Fruit fly (Drosophila melanogaster): Measurements from ENCODE around the gene Cpr72Ea.

The Cpr72Ea gene

DNA sequence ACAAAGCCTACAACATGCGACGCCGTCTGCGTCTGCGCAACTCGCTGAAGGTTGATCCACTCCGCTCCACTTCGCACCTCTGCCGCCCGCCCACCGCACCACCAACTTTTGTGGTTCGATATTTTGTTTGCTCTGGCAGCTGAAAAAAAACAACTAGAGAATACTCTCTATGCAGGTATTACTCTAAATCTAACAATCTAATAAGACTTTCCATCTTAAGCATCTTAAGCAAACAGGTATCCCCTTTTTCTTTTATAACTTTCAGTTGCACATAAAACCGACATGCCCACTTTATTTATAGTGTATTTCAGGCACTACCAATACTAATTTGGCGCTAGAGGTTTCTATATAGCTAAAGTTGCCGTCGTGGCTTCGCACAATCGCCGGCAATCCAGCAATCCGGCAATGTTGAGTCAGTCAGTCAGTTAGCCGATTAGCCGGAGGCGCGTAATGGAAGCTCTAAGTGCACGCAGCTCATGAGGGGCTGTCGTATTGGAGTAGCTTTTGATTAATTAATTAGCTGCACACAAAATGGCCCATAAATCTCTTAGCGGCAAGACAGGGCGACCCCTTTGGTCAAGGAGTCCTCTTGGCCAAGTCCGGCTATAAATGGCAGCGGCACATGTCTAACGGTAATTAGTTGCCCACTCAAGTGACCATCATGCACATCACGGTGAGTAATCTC, 34.1 kb upstream of the Cpr72Ea start, which contains the start of gene CG13058 (continued):
- TF ChIP-seq her (GFP tag; optimal IDR thresholded peaks at IDR 0.05) (peak; percentile 2), CG14667 (GFP tag; IDR thresholded peaks at IDR 0.05) (0 out of 2 replicates have a peak, but pooled peaks have one; percentile 22), Adf1 (GFP tag; IDR thresholded peaks at IDR 0.05) (peak; percentile 46), C15 (GFP tag; IDR thresholded peaks at IDR 0.05) (no peak), Six4 (GFP tag; optimal IDR thresholded peaks at IDR 0.05) (no peak), CG11456 (GFP tag; IDR thresholded peaks at IDR 0.05) (no peak), lov (optimal IDR thresholded peaks at IDR 0.05) (no peak), lov (GFP tag; IDR thresholded peaks at IDR 0.05) (no peak), run (tag; optimal IDR thresholded peaks at IDR 0.05) (peak; percentile 32), CG10366 (GFP tag; IDR thresholded peaks at IDR 0.05) (peak; percentile 87), Nf-YB (GFP tag; optimal IDR thresholded peaks at IDR 0.05) (no peak), ranshi (GFP tag; IDR thresholded peaks at IDR 0.05) (peak; percentile 73), gsb (GFP tag; IDR thresholded peaks at IDR 0.05) (peak; percentile 52; the same call in 1 of the 2 replicates), pfk (GFP tag; optimal IDR thresholded peaks at IDR 0.05) (no peak), CG10209 (GFP tag; optimal IDR thresholded peaks at IDR 0.05) (peak; percentile 55), CG11560 (tag; IDR thresholded peaks at IDR 0.05) (0 out of 3 replicates have a peak, but pooled peaks have one; percentile 41), E2f2 (GFP tag; IDR thresholded peaks at IDR 0.05) (peak; percentile 56), Fer3 (tag; optimal IDR thresholded peaks at IDR 0.05) (peak; percentile 59), wor (GFP tag; IDR thresholded peaks at IDR 0.05) (peak; percentile 41; the same call in 1 of the 2 replicates), maf-S (GFP tag; optimal IDR thresholded peaks at IDR 0.05) (peak; percentile 16), tgo (GFP tag; IDR thresholded peaks at IDR 0.05) (peak; percentile 52; the same call in 2 of the 3 replicates), Bteb2 (GFP tag; optimal IDR thresholded peaks at IDR 0.05) (peak; percentile 42), CG14050 (GFP tag; IDR thresholded peaks at IDR 0.05) (peak; percentile 76), Sox102F (GFP tag; optimal IDR thresholded peaks at IDR 0.05) (peak; percentile 75), dpn (GFP tag; optimal IDR thresholded peaks at IDR 0.05) (peak in 1 of 2 experiments; percentile 48), CG4404 (GFP tag; IDR thresholded peaks at IDR 0.05) (no peak), Usf (GFP tag; optimal IDR thresholded peaks at IDR 0.05) (peak; percentile 12), Med (GFP tag) (peak; percentile 54), Hand (GFP tag; optimal IDR thresholded peaks at IDR 0.05) (peak; percentile 3), wek (GFP tag; optimal IDR thresholded peaks at IDR 0.05) (no peak), CG7839 (tag; optimal IDR thresholded peaks at IDR 0.05) (peak; percentile 71), phol (tag; optimal IDR thresholded peaks at IDR 0.05) (no peak), Xbp1 (GFP tag; optimal IDR thresholded peaks at IDR 0.05) (peak; percentile 60), CG10565 (GFP tag; optimal IDR thresholded peaks at IDR 0.05) (no peak), Atf3 (GFP tag; optimal IDR thresholded peaks at IDR 0.05) (peak; percentile 44), CG17802 (tag; optimal IDR thresholded peaks at IDR 0.05) (no peak), CG13775 (GFP tag; optimal IDR thresholded peaks at IDR 0.05) (peak; percentile 36), H2.0 (GFP tag; IDR thresholded peaks at IDR 0.05) (peak; percentile 81), CG7963 (GFP tag; IDR thresholded peaks at IDR 0.05; ENCODE audit: partially characterized antibody) (no peak), HLH54F (GFP tag; optimal IDR thresholded peaks at IDR 0.05) (peak; percentile 64), Mes4 (GFP tag; optimal IDR thresholded peaks at IDR 0.05) (peak; percentile 25), Rx (GFP tag; IDR thresholded peaks at IDR 0.05) (no peak), CG8089 (GFP tag; optimal IDR thresholded peaks at IDR 0.05) (peak; percentile 41), org-1 (GFP tag; optimal IDR thresholded peaks at IDR 0.05) (peak; percentile 50), CG34422 (GFP tag; IDR thresholded peaks at IDR 0.05) (0 out of 3 replicates have a peak, but pooled peaks have one; percentile 10), CG4360 (GFP tag; IDR thresholded peaks at IDR 0.05) (no peak), CG11504 (tag; optimal IDR thresholded peaks at IDR 0.05) (peak; percentile 83), tna (GFP tag; IDR thresholded peaks at IDR 0.05; ENCODE audit: partially characterized antibody) (no peak), CG2889 (GFP tag; IDR thresholded peaks at IDR 0.05) (0 out of 3 replicates have a peak, but pooled peaks have one; percentile 34), CG14441 (GFP tag; IDR thresholded peaks at IDR 0.05) (0 out of 2 replicates have a peak, but pooled peaks have one; percentile 41)
